Worm (Caenorhabditis elegans): ENCODE results near the gene cest-17.

ce11 chrV:8196993-8197392 is 6.1 kb upstream of the cest-17 start:
- TF ChIP-seq sup-37 (GFP tag; optimal IDR thresholded peaks at IDR 0.05) (no peak), jun-1 (tag; optimal IDR thresholded peaks at IDR 0.05) (no peak), tbx-2 (tag; optimal IDR thresholded peaks at IDR 0.05) (no peak), efl-3 (GFP tag; optimal IDR thresholded peaks at IDR 0.05) (no peak), egl-27 (tag; optimal IDR thresholded peaks at IDR 0.05) (no peak), tlp-1 (tag; optimal IDR thresholded peaks at IDR 0.05) (no peak), fkh-10 (GFP tag; optimal IDR thresholded peaks at IDR 0.05) (no peak)

All from whole organism, L1 larva.